Worm (Caenorhabditis elegans) whole organism, L1 larva: ENCODE results near the gene ZC21.10.

Experiments
- F16B12.6 ChIP-seq: fragments of 150-350 bp; optimal IDR thresholded peaks from 2 replicates; lab custom pipeline; 2014; ENCODE audit warnings: missing biosample characterization, missing genetic modification characterization
- aha-1 ChIP-seq: fragments of 150-350 bp; optimal IDR thresholded peaks from 2 replicates; lab custom pipeline; 2014; ENCODE audit warnings: missing biosample characterization, missing genetic modification characterization
- alr-1 ChIP-seq: fragments of 200-800 bp; sonication (Bioruptor generic); optimal IDR thresholded peaks from 2 replicates; lab custom pipeline; 2018; ENCODE audit warnings: borderline replicate concordance, mild to moderate bottlenecking, missing genetic modification characterization, missing compliant biosample characterization
- aly-2 ChIP-seq: fragments of 150-350 bp; optimal IDR thresholded peaks from 2 replicates; lab custom pipeline; 2014; ENCODE audit warnings: missing biosample characterization, missing genetic modification characterization
- blmp-1 ChIP-seq: fragments of 150-350 bp; optimal IDR thresholded peaks from 2 replicates; lab custom pipeline; 2014; ENCODE audit warnings: missing biosample characterization, missing genetic modification characterization
- ceh-8 ChIP-seq: fragments of 200-800 bp; sonication (Bioruptor generic); optimal IDR thresholded peaks from 2 replicates; lab custom pipeline; 2018; ENCODE audit warnings: mild to moderate bottlenecking, missing genetic modification characterization, moderate library complexity, missing compliant biosample characterization
- ceh-82 ChIP-seq, 3 experiments: fragments of 150-350 bp in 1 of 3; sonication (generic microtip) in 2 of 3; optimal IDR thresholded peaks; 2 replicates each; lab custom pipeline; 2014 to 2017; ENCODE audit warnings: missing biosample characterization in 3 of 3, missing genetic modification characterization in 3 of 3
- dpl-1 ChIP-seq, 3 experiments: fragments of 150-350 bp in 2 of 3; sonication (generic microtip) in 1 of 3; optimal IDR thresholded peaks; 2 replicates each; lab custom pipeline; 2014 to 2017; ENCODE audit warnings: missing biosample characterization in 3 of 3, missing genetic modification characterization in 3 of 3, missing genetic modification reagents in 3 of 3
- dsc-1 ChIP-seq: sonication (generic microtip); optimal IDR thresholded peaks from 2 replicates; lab custom pipeline; 2016; ENCODE audit warnings: mild to moderate bottlenecking, missing genetic modification characterization, missing compliant biosample characterization
- efl-1 ChIP-seq, 4 experiments: fragments of 150-350 bp; optimal IDR thresholded peaks in 3 of 4; peaks in 1 of 4; 1 replicate in 1 of 4; 2 replicates in 3 of 4; lab custom pipeline; 2014; ENCODE audit warnings: missing biosample characterization in 2 of 4, missing genetic modification characterization in 2 of 4, missing genetic modification reagents in 2 of 4
- egl-13 ChIP-seq: sonication (generic microtip); optimal IDR thresholded peaks from 2 replicates; lab custom pipeline; 2016; ENCODE audit warnings: missing genotype, missing genetic modification reagents, missing genetic modification characterization, missing compliant biosample characterization
- egl-27 ChIP-seq, 2 experiments: fragments of 150-350 bp in 1 of 2; sonication (generic microtip); optimal IDR thresholded peaks; 3 replicates each; lab custom pipeline; 2017 to 2018; ENCODE audit warnings: missing biosample characterization in 2 of 2, missing genetic modification characterization in 2 of 2, missing genetic modification reagents in 2 of 2
- ets-5 ChIP-seq: fragments of 200-800 bp; sonication (Bioruptor generic); IDR thresholded peaks from 2 replicates; pipeline ENCODE4 v1.3.6; 2022; ENCODE audit warnings: missing genetic modification characterization, missing compliant biosample characterization
- fkh-10 ChIP-seq: sonication (generic microtip); optimal IDR thresholded peaks from 2 replicates; lab custom pipeline; 2017; ENCODE audit warnings: missing biosample characterization, missing genetic modification reagents, missing genetic modification characterization
- fkh-4 ChIP-seq: sonication (generic microtip); optimal IDR thresholded peaks from 2 replicates; lab custom pipeline; 2016; ENCODE audit warnings: missing compliant biosample characterization, missing genetic modification characterization, borderline replicate concordance
- fkh-8 ChIP-seq: sonication (generic microtip); optimal IDR thresholded peaks from 2 replicates; lab custom pipeline; 2016; ENCODE audit warnings: mild to moderate bottlenecking, missing genetic modification characterization, missing compliant biosample characterization
- fos-1 ChIP-seq: fragments of 150-350 bp; optimal IDR thresholded peaks from 2 replicates; lab custom pipeline; 2014; ENCODE audit warnings: missing biosample characterization, missing genetic modification characterization
- grh-1 ChIP-seq: fragments of 200-800 bp; sonication (Bioruptor generic); IDR thresholded peaks from 2 replicates; pipeline ENCODE4 v1.3.6; 2022; ENCODE audit warnings: missing genetic modification reagents, missing genetic modification characterization, missing compliant biosample characterization
- hlh-17 ChIP-seq: fragments of 200-800 bp; sonication (Bioruptor generic); optimal IDR thresholded peaks from 2 replicates; lab custom pipeline; 2018; ENCODE audit warnings: missing genetic modification characterization, mild to moderate bottlenecking, missing compliant biosample characterization, moderate library complexity, borderline replicate concordance
- lin-14 ChIP-seq: fragments of 200-800 bp; sonication (Bioruptor generic); optimal IDR thresholded peaks from 2 replicates; lab custom pipeline; 2018; ENCODE audit warnings: mild to moderate bottlenecking, missing genetic modification characterization, moderate library complexity, missing compliant biosample characterization
- lin-35 ChIP-seq, 2 experiments: fragments of 150-350 bp; optimal IDR thresholded peaks; 2 replicates each; lab custom pipeline; 2014; ENCODE audit warnings: missing biosample characterization in 2 of 2, missing genetic modification characterization in 2 of 2, missing genetic modification reagents in 2 of 2
- lsy-2 ChIP-seq, 2 experiments: fragments of 150-350 bp; optimal IDR thresholded peaks; 2 replicates each; lab custom pipeline; 2014; ENCODE audit warnings: missing biosample characterization in 2 of 2, missing genetic modification characterization in 2 of 2
- nhr-11 ChIP-seq: fragments of 150-350 bp; optimal IDR thresholded peaks from 2 replicates; lab custom pipeline; 2014; ENCODE audit warnings: missing biosample characterization, missing genetic modification characterization
- nhr-237 ChIP-seq: fragments of 150-350 bp; optimal IDR thresholded peaks from 2 replicates; lab custom pipeline; 2014; ENCODE audit warnings: missing biosample characterization, missing genetic modification characterization
- nhr-71 ChIP-seq: sonication (generic microtip); optimal IDR thresholded peaks from 2 replicates; lab custom pipeline; 2016; ENCODE audit warnings: mild to moderate bottlenecking, missing genetic modification characterization, moderate library complexity, missing compliant biosample characterization
- nhr-84 ChIP-seq: sonication (generic microtip); optimal IDR thresholded peaks from 2 replicates; lab custom pipeline; 2017; ENCODE audit warnings: missing biosample characterization, missing genetic modification characterization
- nhr-85 ChIP-seq: sonication (generic microtip); peaks from one replicate; lab custom pipeline; 2016; ENCODE audit warnings: missing genetic modification characterization, inconsistent platforms, missing compliant biosample characterization
- pax-3 ChIP-seq: fragments of 200-800 bp; sonication (Bioruptor generic); optimal IDR thresholded peaks from 2 replicates; lab custom pipeline; 2018; ENCODE audit warnings: mild to moderate bottlenecking, missing genetic modification characterization, moderate library complexity, missing compliant biosample characterization
- pqm-1 ChIP-seq: sonication (generic microtip); optimal IDR thresholded peaks from 3 replicates; lab custom pipeline; 2017; ENCODE audit warnings: missing biosample characterization, missing genetic modification characterization
- sox-4 ChIP-seq: sonication (generic microtip); optimal IDR thresholded peaks from 2 replicates; lab custom pipeline; 2016; ENCODE audit warnings: missing genetic modification characterization, missing compliant biosample characterization
- swsn-7 ChIP-seq: sonication (generic microtip); optimal IDR thresholded peaks from 2 replicates; lab custom pipeline; 2016; ENCODE audit warnings: missing genetic modification characterization, missing compliant biosample characterization
- tlp-1 ChIP-seq: fragments of 150-350 bp; optimal IDR thresholded peaks from 2 replicates; lab custom pipeline; 2014; ENCODE audit warnings: missing biosample characterization, missing genetic modification characterization
- unc-30 ChIP-seq: sonication (generic microtip); optimal IDR thresholded peaks from 2 replicates; lab custom pipeline; 2017; ENCODE audit warnings: missing biosample characterization, missing genetic modification characterization
- unc-98 ChIP-seq: fragments of 200-800 bp; sonication (Bioruptor generic); IDR thresholded peaks from 2 replicates; pipeline ENCODE4 v1.3.6; 2022; ENCODE audit warnings: missing genetic modification characterization, missing compliant biosample characterization
- vab-15 ChIP-seq: sonication (generic microtip); optimal IDR thresholded peaks from 2 replicates; lab custom pipeline; 2017; ENCODE audit warnings: missing genotype, mild to moderate bottlenecking, missing genetic modification characterization, missing compliant biosample characterization
- zip-4 ChIP-seq: fragments of 200-800 bp; sonication (Bioruptor generic); optimal IDR thresholded peaks from 2 replicates; lab custom pipeline; 2018; ENCODE audit warnings: mild to moderate bottlenecking, missing genetic modification characterization, moderate library complexity, missing compliant biosample characterization

ZC21.10 gene

ce11 chrIII:8509644-8510393 is 20.1 kb upstream of the ZC21.10 start (continued):
- peak in 1 of 2 experiments; percentile 51 for TF ChIP-seq lsy-2 (tag; optimal IDR thresholded peaks at IDR 0.05; lab: Kevin White, UChicago)
- peak; percentile 69 for TF ChIP-seq egl-13 (tag; lab: Kevin White, UChicago)
- no peak for TF ChIP-seq egl-27 (tag; optimal IDR thresholded peaks at IDR 0.05; lab: Kevin White, UChicago)

ce11 chrIII:8511711-8512110 is 18.2 kb upstream of the ZC21.10 start:
- TF ChIP-seq tlp-1 (tag; lab: Kevin White, UChicago) (no peak), zip-4 (GFP tag; lab: Kevin White, UChicago) (no peak), nhr-71 (tag; lab: Kevin White, UChicago) (peak; percentile 41), swsn-7 (tag; lab: Kevin White, UChicago) (peak; percentile 6), F16B12.6 (no peak), nhr-84 (tag; lab: Kevin White, UChicago) (no peak), ceh-82 (tag; optimal IDR thresholded peaks at IDR 0.05; lab: Kevin White, UChicago) (peak in 1 of 3 experiments; percentile 18), blmp-1 (tag; lab: Kevin White, UChicago) (peak; percentile 40), alr-1 (tag; lab: Kevin White, UChicago) (no peak), ets-5 (no peak), egl-13 (tag; lab: Kevin White, UChicago) (peak; percentile 34), efl-1 (optimal IDR thresholded peaks at IDR 0.05; lab: Kevin White, UChicago) (no peak), efl-1 (GFP tag; optimal IDR thresholded peaks at IDR 0.05 in 1 of 2; lab: Kevin White, UChicago) (no peak), fkh-10 (peak; percentile 87), unc-98 (GFP tag; lab: Robert Waterston, UW) (no peak), lin-14 (GFP tag; lab: Kevin White, UChicago) (peak; percentile 63), ceh-8 (GFP tag; lab: Kevin White, UChicago) (no peak)

ce11 chrIII:8512279-8512942 is 17.5 kb upstream of the ZC21.10 start:
- TF ChIP-seq lin-35 (GFP tag; optimal IDR thresholded peaks at IDR 0.05; lab: Kevin White, UChicago) (no peak), efl-1 (optimal IDR thresholded peaks at IDR 0.05; lab: Kevin White, UChicago) (no peak), efl-1 (GFP tag; optimal IDR thresholded peaks at IDR 0.05 in 1 of 2; lab: Kevin White, UChicago) (peak in 1 of 2 experiments; percentile 80), vab-15 (no peak), fkh-4 (no peak), nhr-85 (tag; lab: Kevin White, UChicago) (peak; percentile 72), unc-30 (tag; lab: Kevin White, UChicago) (no peak), nhr-237 (tag; lab: Kevin White, UChicago) (no peak), aha-1 (no peak), dsc-1 (tag; lab: Kevin White, UChicago) (peak; percentile 5), fkh-8 (tag; lab: Kevin White, UChicago) (peak; percentile 60)

ce11 chrIII:8518990-8519389 is 10.9 kb upstream of the ZC21.10 start:
- TF ChIP-seq aly-2 (peak; percentile 34), efl-1 (optimal IDR thresholded peaks at IDR 0.05; lab: Kevin White, UChicago) (no peak), efl-1 (GFP tag; optimal IDR thresholded peaks at IDR 0.05 in 1 of 2; lab: Kevin White, UChicago) (peak in 1 of 2 experiments; percentile 44), hlh-17 (GFP tag; lab: Kevin White, UChicago) (no peak)

- TF ChIP-seq tlp-1 (tag; lab: Kevin White, UChicago) (no peak), sox-4 (tag; lab: Kevin White, UChicago) (no peak), fkh-8 (tag; lab: Kevin White, UChicago) (no peak), nhr-11 (tag; lab: Kevin White, UChicago) (no peak), dpl-1 (GFP tag; optimal IDR thresholded peaks at IDR 0.05; lab: Kevin White, UChicago) (no peak), pax-3 (tag; lab: Kevin White, UChicago) (no peak), grh-1 (no peak), fos-1 (tag; lab: Kevin White, UChicago) (no peak), pqm-1 (no peak)
These were observed 10.0 kb upstream of the ZC21.10 start, which contains the start of gene ZC21.8 for ce11 chrIII:8519886-8520285. ZC21.8 (minus strand) TSS chrIII:8519986.
